Fruit fly (Drosophila melanogaster) whole organism, embryonic: Measurements from ENCODE around the gene CG32686.

Experiments
- Atf-2 ChIP-seq: fragments of 200-800 bp; sonication (Bioruptor generic); optimal IDR thresholded peaks from 2 replicates; lab custom pipeline; 2016; ENCODE audit warnings: missing biosample characterization, missing genetic modification characterization
- Atf3 ChIP-seq: fragments of 200-800 bp; sonication (Bioruptor generic); optimal IDR thresholded peaks from 3 replicates; lab custom pipeline; 2016; ENCODE audit warnings: missing biosample characterization, missing genetic modification characterization
- Blimp-1 ChIP-seq: fragments of 200-800 bp; sonication (Bioruptor generic); optimal IDR thresholded peaks from 3 replicates; lab custom pipeline; 2018; ENCODE audit warnings: missing biosample characterization, missing genetic modification characterization, mild to moderate bottlenecking, moderate library complexity, missing genetic modification reagents
- C15 ChIP-seq: fragments of 200-800 bp; sonication (Bioruptor generic); IDR thresholded peaks from 3 replicates; pipeline ENCODE4 v1.3.6; 2022; ENCODE audit warnings: missing biosample characterization, missing genetic modification characterization
- CG11247 ChIP-seq: fragments of 200-800 bp; sonication (Bioruptor generic); IDR thresholded peaks from 2 replicates; pipeline ENCODE4 v1.3.6; 2022; ENCODE audit warnings: missing biosample characterization, missing genetic modification characterization
- CG11504 ChIP-seq: fragments of 200-800 bp; sonication (Bioruptor generic); optimal IDR thresholded peaks from 3 replicates; lab custom pipeline; 2019; ENCODE audit warnings: missing biosample characterization, mild to moderate bottlenecking, missing genetic modification characterization, moderate library complexity
- CG12744 ChIP-seq: fragments of 200-800 bp; sonication (Bioruptor generic); optimal IDR thresholded peaks from 2 replicates; lab custom pipeline; 2016; ENCODE audit warnings: missing biosample characterization, missing genetic modification characterization
- CG14050 ChIP-seq: fragments of 200-800 bp; sonication (Bioruptor generic); IDR thresholded peaks from 3 replicates; pipeline ENCODE4 v1.3.6; 2022; ENCODE audit warnings: missing biosample characterization, missing genetic modification characterization
- CG15269 ChIP-seq: fragments of 200-800 bp; sonication (Bioruptor generic); optimal IDR thresholded peaks from 2 replicates; lab custom pipeline; 2018; ENCODE audit warnings: missing biosample characterization, mild to moderate bottlenecking, missing genetic modification characterization, moderate library complexity
- CG15514 ChIP-seq: fragments of 200-800 bp; sonication (Bioruptor generic); optimal IDR thresholded peaks from 3 replicates; lab custom pipeline; 2017; ENCODE audit warnings: missing biosample characterization, missing genetic modification characterization, mild to moderate bottlenecking, moderate library complexity, missing genetic modification reagents
- CG17385 ChIP-seq: fragments of 200-800 bp; sonication (Bioruptor generic); optimal IDR thresholded peaks from 3 replicates; lab custom pipeline; 2018; ENCODE audit warnings: missing biosample characterization, mild to moderate bottlenecking, missing genetic modification characterization
- CG17912 ChIP-seq: fragments of 200-800 bp; sonication (Bioruptor generic); optimal IDR thresholded peaks from 2 replicates; lab custom pipeline; 2018; ENCODE audit warnings: missing biosample characterization, mild to moderate bottlenecking, missing genetic modification characterization
- CG1832 ChIP-seq: fragments of 200-800 bp; sonication (Bioruptor generic); optimal IDR thresholded peaks from 2 replicates; lab custom pipeline; 2017; ENCODE audit warnings: missing biosample characterization, mild to moderate bottlenecking, missing genetic modification characterization, inconsistent platforms
- CG2129 ChIP-seq: fragments of 200-800 bp; sonication (Bioruptor generic); IDR thresholded peaks from 2 replicates; pipeline ENCODE4 v1.3.6; 2022; ENCODE audit warnings: missing biosample characterization, missing genetic modification characterization; ENCODE audit not compliant: partially characterized antibody
- CG2678 ChIP-seq: fragments of 200-800 bp; sonication (Bioruptor generic); optimal IDR thresholded peaks from 3 replicates; lab custom pipeline; 2019; ENCODE audit warnings: missing biosample characterization, mild to moderate bottlenecking, missing genetic modification characterization, moderate library complexity
- CG3065 ChIP-seq: fragments of 200-800 bp; sonication (Bioruptor generic); optimal IDR thresholded peaks from 2 replicates; lab custom pipeline; 2016; ENCODE audit warnings: missing biosample characterization, missing genetic modification characterization
- CG3847 ChIP-seq: fragments of 200-800 bp; sonication (Bioruptor generic); IDR thresholded peaks from 2 replicates; pipeline ENCODE4 v1.3.6; 2022; ENCODE audit warnings: missing biosample characterization, missing genetic modification characterization
- CG4820 ChIP-seq: fragments of 200-800 bp; sonication (Bioruptor generic); optimal IDR thresholded peaks from 3 replicates; lab custom pipeline; 2016; ENCODE audit warnings: missing biosample characterization, missing genetic modification characterization
- CG5953 ChIP-seq: fragments of 200-800 bp; sonication (Bioruptor generic); IDR thresholded peaks from 2 replicates; pipeline ENCODE4 v1.3.6; 2022; ENCODE audit warnings: missing biosample characterization, missing genetic modification characterization
- CG7987 ChIP-seq: fragments of 200-800 bp; sonication (Bioruptor generic); optimal IDR thresholded peaks from 2 replicates; lab custom pipeline; 2018; ENCODE audit warnings: missing biosample characterization, mild to moderate bottlenecking, missing genetic modification characterization, moderate library complexity
- CG8478 ChIP-seq: fragments of >200 bp; optimal IDR thresholded peaks from 2 replicates; lab custom pipeline; 2018
- CG9437 ChIP-seq: fragments of 200-800 bp; sonication (Bioruptor generic); optimal IDR thresholded peaks from 2 replicates; lab custom pipeline; 2018; ENCODE audit warnings: missing biosample characterization, mild to moderate bottlenecking, missing genetic modification characterization
- CG9876 ChIP-seq: fragments of 200-800 bp; sonication (Bioruptor generic); optimal IDR thresholded peaks from 2 replicates; lab custom pipeline; 2016; ENCODE audit warnings: missing biosample characterization, missing genetic modification characterization
- Chrac-16 ChIP-seq: fragments of 200-800 bp; sonication (Bioruptor generic); optimal IDR thresholded peaks from 3 replicates; lab custom pipeline; 2016; ENCODE audit warnings: missing biosample characterization, missing genetic modification characterization
- Doc2 ChIP-seq: fragments of 200-800 bp; sonication (Bioruptor generic); IDR thresholded peaks from 2 replicates; pipeline ENCODE4 v1.3.6; 2022; ENCODE audit warnings: missing biosample characterization, missing genetic modification characterization
- E2f1 ChIP-seq: fragments of 200-800 bp; sonication (Bioruptor generic); IDR thresholded peaks from 2 replicates; pipeline ENCODE4 v1.3.6; 2022; ENCODE audit warnings: missing biosample characterization, missing genetic modification characterization
- ERR ChIP-seq: fragments of 200-800 bp; sonication (Bioruptor generic); optimal IDR thresholded peaks from 2 replicates; lab custom pipeline; 2016; ENCODE audit warnings: missing biosample characterization, missing genetic modification characterization
- Fer2 ChIP-seq: fragments of 200-800 bp; sonication (Bioruptor generic); optimal IDR thresholded peaks from 2 replicates; lab custom pipeline; 2018; ENCODE audit warnings: missing biosample characterization, mild to moderate bottlenecking, missing genetic modification characterization, moderate library complexity
- Hr3 ChIP-seq: fragments of 200-800 bp; sonication (Bioruptor generic); optimal IDR thresholded peaks from 3 replicates; lab custom pipeline; 2016; ENCODE audit warnings: missing biosample characterization, missing genetic modification characterization
- NFAT ChIP-seq: fragments of 200-800 bp; sonication (Bioruptor generic); IDR thresholded peaks from 2 replicates; pipeline ENCODE4 v1.3.6; 2022; ENCODE audit warnings: missing biosample characterization, missing genetic modification characterization
- Optix ChIP-seq: fragments of 200-800 bp; sonication (Bioruptor generic); IDR thresholded peaks from 3 replicates; pipeline ENCODE4 v1.3.6; 2022; ENCODE audit warnings: missing biosample characterization, missing genetic modification characterization
- PHDP ChIP-seq: fragments of 200-800 bp; sonication (Bioruptor generic); optimal IDR thresholded peaks from 3 replicates; lab custom pipeline; 2018; ENCODE audit warnings: missing biosample characterization, mild to moderate bottlenecking, missing genetic modification characterization, moderate library complexity
- Pdp1 ChIP-seq, 2 experiments: fragments of 200-800 bp; sonication (Bioruptor generic); optimal IDR thresholded peaks; 3 replicates each; lab custom pipeline; 2016; ENCODE audit warnings: missing biosample characterization in 2 of 2, missing genetic modification characterization in 2 of 2, mild to moderate bottlenecking in 1 of 2, moderate library complexity in 1 of 2
- Poxn ChIP-seq: fragments of 200-800 bp; sonication (Bioruptor generic); IDR thresholded peaks from 2 replicates; pipeline ENCODE4 v1.3.6; 2022; ENCODE audit warnings: missing biosample characterization, missing genetic modification characterization
- Spps ChIP-seq: fragments of 200-800 bp; sonication (Bioruptor generic); optimal IDR thresholded peaks from 2 replicates; lab custom pipeline; 2018; ENCODE audit warnings: missing biosample characterization, mild to moderate bottlenecking, missing genetic modification characterization
- Ssrp ChIP-seq: fragments of 200-800 bp; sonication (Bioruptor generic); optimal IDR thresholded peaks from 2 replicates; lab custom pipeline; 2018; ENCODE audit warnings: missing biosample characterization, mild to moderate bottlenecking, missing genetic modification characterization, moderate library complexity
- ap ChIP-seq: fragments of 200-800 bp; sonication (Bioruptor generic); IDR thresholded peaks from 2 replicates; pipeline ENCODE4 v1.3.6; 2022; ENCODE audit warnings: missing biosample characterization, missing genetic modification characterization
- bab2 ChIP-seq: fragments of 200-800 bp; sonication (Bioruptor generic); optimal IDR thresholded peaks from 2 replicates; lab custom pipeline; 2016; ENCODE audit warnings: missing biosample characterization, missing genetic modification characterization
- cg ChIP-seq: fragments of 200-800 bp; sonication (Bioruptor generic); optimal IDR thresholded peaks from 3 replicates; lab custom pipeline; 2019; ENCODE audit warnings: missing biosample characterization, mild to moderate bottlenecking, missing genetic modification characterization, moderate library complexity
- crc ChIP-seq: fragments of 200-800 bp; sonication (Bioruptor generic); optimal IDR thresholded peaks from 2 replicates; lab custom pipeline; 2016; ENCODE audit warnings: missing biosample characterization, missing genetic modification characterization
- dmrt11E ChIP-seq: fragments of 200-800 bp; sonication (Bioruptor generic); optimal IDR thresholded peaks from 3 replicates; lab custom pipeline; 2018; ENCODE audit warnings: missing biosample characterization, mild to moderate bottlenecking, missing genetic modification characterization, moderate library complexity
- fru ChIP-seq: fragments of >200 bp; optimal IDR thresholded peaks from 2 replicates; lab custom pipeline; 2017
- grau ChIP-seq: fragments of 200-800 bp; optimal IDR thresholded peaks from 3 replicates; lab custom pipeline; 2019; ENCODE audit warnings: missing biosample characterization, mild to moderate bottlenecking, missing genetic modification characterization, moderate library complexity
- lmd ChIP-seq: fragments of 200-800 bp; sonication (Bioruptor generic); IDR thresholded peaks from 2 replicates; pipeline ENCODE4 v1.3.6; 2022; ENCODE audit warnings: missing biosample characterization, missing genetic modification characterization
- p53 ChIP-seq: fragments of 200-800 bp; sonication (Bioruptor generic); optimal IDR thresholded peaks from 2 replicates; lab custom pipeline; 2016; ENCODE audit warnings: missing biosample characterization, missing genetic modification characterization
- pzg ChIP-seq: fragments of 200-800 bp; sonication (Bioruptor generic); optimal IDR thresholded peaks from 3 replicates; lab custom pipeline; 2018; ENCODE audit warnings: missing biosample characterization, mild to moderate bottlenecking, missing genetic modification characterization, moderate library complexity
- ro ChIP-seq: fragments of 200-800 bp; sonication (Bioruptor generic); IDR thresholded peaks from 2 replicates; pipeline ENCODE4 v1.3.6; 2022; ENCODE audit warnings: missing biosample characterization, missing genetic modification characterization
- tin ChIP-seq: fragments of 200-800 bp; sonication (Bioruptor generic); optimal IDR thresholded peaks from 3 replicates; lab custom pipeline; 2016; ENCODE audit warnings: missing biosample characterization, missing genetic modification characterization
- tll ChIP-seq, 2 experiments: fragments of 200-800 bp in 1 of 2; fragments of >200 bp in 1 of 2; sonication (Bioruptor generic) in 1 of 2; optimal IDR thresholded peaks; 2 replicates each; lab custom pipeline; 2017 to 2019; ENCODE audit warnings: missing biosample characterization in 2 of 2, missing genetic modification characterization in 2 of 2, mild to moderate bottlenecking in 1 of 2, moderate library complexity in 1 of 2
- unpg ChIP-seq: fragments of 200-800 bp; sonication (Bioruptor generic); optimal IDR thresholded peaks from 3 replicates; lab custom pipeline; 2018; ENCODE audit warnings: missing biosample characterization, mild to moderate bottlenecking, missing genetic modification characterization, moderate library complexity

Gene CG32686

DNA sequence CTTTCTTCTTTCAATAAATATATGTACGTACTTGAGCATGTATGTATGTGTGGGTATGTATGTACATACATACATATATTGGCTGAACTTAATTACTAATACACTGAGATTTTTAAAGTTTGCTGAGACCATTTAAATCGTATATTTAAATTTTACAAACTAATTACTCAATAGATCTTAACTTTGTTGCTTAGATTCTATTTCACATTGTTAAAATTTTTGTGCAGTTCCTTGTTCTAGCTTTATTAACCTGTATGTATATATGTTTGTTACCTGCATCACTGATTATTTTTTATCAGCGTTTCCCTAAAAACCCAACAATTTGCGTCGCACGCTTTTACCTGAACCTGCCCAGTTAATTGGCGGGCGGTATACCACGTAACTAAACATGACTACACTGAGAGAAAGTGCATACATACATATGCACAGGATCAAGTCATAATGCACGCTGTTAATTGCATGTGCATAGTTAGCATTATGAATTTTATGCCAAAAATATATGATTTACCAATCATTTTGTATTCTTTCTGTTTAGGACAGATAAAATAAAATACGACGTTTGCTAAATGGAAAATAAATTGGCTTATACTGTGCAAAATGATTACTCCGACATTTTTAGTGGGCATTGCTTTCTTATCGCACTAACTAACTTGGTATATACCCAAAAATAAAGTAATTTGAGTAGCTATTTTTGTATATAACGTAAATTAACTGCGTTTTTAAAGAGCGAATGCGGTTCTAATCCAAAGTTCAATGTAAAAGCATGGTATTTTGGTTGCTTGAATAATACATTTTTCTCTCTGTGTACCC is 12.4 kb downstream of the CG32686 start (continued):
- TF ChIP-seq Blimp-1 (GFP tag; lab: Kevin White, UChicago) (peak; percentile 18), CG17385 (GFP tag; lab: Kevin White, UChicago) (peak; percentile 11), ERR (GFP tag; lab: Kevin White, UChicago) (no peak), Ssrp (tag; lab: Kevin White, UChicago) (peak; percentile 6), CG17912 (GFP tag; lab: Kevin White, UChicago) (no peak), tin (GFP tag; lab: Kevin White, UChicago) (peak; percentile 9), Optix (GFP tag; lab: Robert Waterston, UW) (no peak), CG4820 (GFP tag; lab: Kevin White, UChicago) (peak; percentile 20), CG2129 (GFP tag; lab: Robert Waterston, UW) (no peak), ro (GFP tag; lab: Robert Waterston, UW) (no peak), Hr3 (GFP tag; lab: Kevin White, UChicago) (peak; percentile 26), p53 (GFP tag; lab: Kevin White, UChicago) (no peak), bab2 (peak; percentile 8), CG9437 (peak; percentile 56), cg (GFP tag; lab: Kevin White, UChicago) (no peak), CG15514 (peak; percentile 3), CG12744 (no peak), CG11247 (GFP tag; lab: Robert Waterston, UW) (no peak), CG11504 (tag; lab: Kevin White, UChicago) (peak; percentile 64), CG14050 (GFP tag; lab: Robert Waterston, UW) (no peak), fru (no peak), Fer2 (no peak), CG3847 (GFP tag; lab: Robert Waterston, UW) (0 out of 2 replicates have a peak, but pooled peaks have one; percentile 20), CG3065 (GFP tag; lab: Kevin White, UChicago) (no peak), lmd (GFP tag; lab: Robert Waterston, UW) (0 out of 2 replicates have a peak, but pooled peaks have one; percentile 27), CG9876 (GFP tag; lab: Kevin White, UChicago) (no peak), tll (GFP tag; optimal IDR thresholded peaks at IDR 0.05; lab: Kevin White, UChicago) (no peak), NFAT (GFP tag; lab: Robert Waterston, UW) (no peak), crc (no peak), Poxn (GFP tag; lab: Robert Waterston, UW) (no peak), Atf-2 (GFP tag; lab: Kevin White, UChicago) (peak; percentile 40), Doc2 (GFP tag; lab: Robert Waterston, UW) (no peak), CG15269 (tag; lab: Kevin White, UChicago) (peak; percentile 11), ap (GFP tag; lab: Robert Waterston, UW) (no peak), PHDP (peak; percentile 3), Atf3 (GFP tag; lab: Kevin White, UChicago) (no peak), dmrt11E (tag; lab: Kevin White, UChicago) (no peak), C15 (no peak), unpg (GFP tag; lab: Kevin White, UChicago) (no peak), Chrac-16 (peak; percentile 32), CG5953 (GFP tag; lab: Robert Waterston, UW) (no peak), CG2678 (tag; lab: Kevin White, UChicago) (peak; percentile 58), E2f1 (no peak), grau (peak; percentile 39), CG1832 (GFP tag; lab: Kevin White, UChicago) (no peak), Spps (tag; lab: Kevin White, UChicago) (no peak), pzg (no peak), Pdp1 (GFP tag; optimal IDR thresholded peaks at IDR 0.05; lab: Kevin White, UChicago) (peak; percentile 43 to 55), CG7987 (GFP tag; lab: Kevin White, UChicago) (no peak), CG8478 (lab: Kevin White, UChicago) (no peak)
